Worm (Caenorhabditis elegans) whole organism, dauer: ENCODE data around the gene F41C6.7.

Source experiments
- unc-62 ChIP-seq: sonication (generic microtip); optimal IDR thresholded peaks from 2 replicates; lab custom pipeline; 2017; ENCODE audit warnings: missing biosample characterization, missing genetic modification reagents, missing genetic modification characterization

F41C6.7 gene

ce11 chrX:6848596-6848995, 36.5 kb downstream of the F41C6.7 start:
- no peak for TF ChIP-seq unc-62 (GFP tag; lab: Kevin White, UChicago)

- no peak for TF ChIP-seq unc-62 (GFP tag; lab: Kevin White, UChicago)
Observed at ce11 chrX:6845934-6846333, 39.1 kb downstream of the F41C6.7 start, which contains the start of gene C53B7.2. TSS of gene C53B7.2 (plus strand) at chrX:6846234.

- TF ChIP-seq unc-62 (GFP tag; lab: Kevin White, UChicago), result no peak
Observed at ce11 chrX:6844394-6845072, 40.5 kb downstream of the F41C6.7 start, which contains the start of gene C53B7.3. TSS of gene C53B7.3 (plus strand) at chrX:6844755.

- no peak for TF ChIP-seq unc-62 (GFP tag; lab: Kevin White, UChicago)
Observed at ce11 chrX:6840670-6841308, 44.3 kb downstream of the F41C6.7 start, which contains the start of the genes glr-6 and asg-2. TSS of gene glr-6 (minus strand) at chrX:6840720. TSS of gene asg-2 (plus strand) at chrX:6841258.

ce11 chrX:6836065-6836527, 49.0 kb downstream of the F41C6.7 start, which contains the start of gene F41B4.3:
TSS of gene F41B4.3 (minus strand) at chrX:6836115.
- TF ChIP-seq unc-62 (GFP tag; lab: Kevin White, UChicago), result no peak

- TF ChIP-seq unc-62 (GFP tag; lab: Kevin White, UChicago), result no peak
Observed at ce11 chrX:6835166-6835565, 49.9 kb downstream of the F41C6.7 start, which contains the start of gene F41B4.2. TSS of gene F41B4.2 (minus strand) at chrX:6835266.
